Fruit fly (Drosophila melanogaster): Measurements from ENCODE around the gene step.

step gene

DNA sequence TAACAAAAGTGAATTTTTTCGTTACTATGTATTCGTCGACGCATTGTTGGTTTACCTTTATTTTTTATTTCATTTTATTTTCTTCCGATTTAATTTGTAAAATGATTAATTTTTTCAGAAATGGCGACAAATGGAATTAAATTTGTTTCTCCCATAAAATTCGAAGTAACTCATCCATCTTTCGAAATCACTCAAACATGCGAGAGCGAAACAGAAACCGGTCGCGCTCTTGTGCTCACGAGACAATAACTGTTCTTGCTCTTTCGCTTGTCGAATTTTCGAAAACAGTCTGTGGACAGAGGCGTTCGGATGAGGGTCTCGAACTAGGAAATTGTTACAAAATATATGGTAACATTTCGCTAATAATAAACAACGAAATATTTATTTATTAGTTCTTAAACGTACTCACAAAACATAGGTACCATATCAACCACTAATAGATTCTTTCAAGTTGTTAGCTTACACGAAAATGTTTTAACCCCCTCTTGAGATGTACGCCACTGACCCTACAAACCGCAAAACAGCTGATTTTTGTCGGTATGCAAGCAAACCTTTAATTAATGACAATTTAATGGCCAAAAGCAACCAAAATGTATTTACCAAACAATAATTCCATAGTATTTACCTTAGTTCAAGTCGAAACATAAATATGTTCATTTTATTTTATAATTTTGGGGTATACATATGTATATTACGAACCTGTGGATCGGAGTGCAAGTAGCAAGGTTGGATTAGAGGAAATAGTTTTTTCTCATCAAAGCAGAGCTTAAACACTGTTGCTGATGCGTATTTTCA, 37.5 kb upstream of the step start:
- peak; percentile 91 for TF ChIP-seq CG11617 (GFP tag; optimal IDR thresholded peaks at IDR 0.05)
- no peak for TF ChIP-seq cnc (optimal IDR thresholded peaks at IDR 0.05)
- peak; percentile 93 for TF ChIP-seq CG7101 (tag; optimal IDR thresholded peaks at IDR 0.05)
- TF ChIP-seq CG14711 (tag; optimal IDR thresholded peaks at IDR 0.05): peak; percentile 89
- peak; percentile 32 for TF ChIP-seq cic (GFP tag; optimal IDR thresholded peaks at IDR 0.05)
- TF ChIP-seq CG12768 (GFP tag; optimal IDR thresholded peaks at IDR 0.05): peak; percentile 91
- TF ChIP-seq Hr96 (GFP tag; optimal IDR thresholded peaks at IDR 0.05): peak; percentile 94
- TF ChIP-seq toe (GFP tag; optimal IDR thresholded peaks at IDR 0.05): peak; percentile 96
- TF ChIP-seq ovo (GFP tag; optimal IDR thresholded peaks at IDR 0.05): peak; percentile 92
- peak; percentile 62 for TF ChIP-seq Crg-1 (GFP tag; optimal IDR thresholded peaks at IDR 0.05)
- peak; percentile 86 for TF ChIP-seq pad (GFP tag; optimal IDR thresholded peaks at IDR 0.05)
- TF ChIP-seq CG5204 (GFP tag; optimal IDR thresholded peaks at IDR 0.05): peak; percentile 93
- peak; percentile 74 for TF ChIP-seq Mnt (GFP tag; optimal IDR thresholded peaks at IDR 0.05)
- peak; percentile 98 for TF ChIP-seq bab1 (GFP tag; optimal IDR thresholded peaks at IDR 0.05)
- peak; percentile 75 for TF ChIP-seq tj (GFP tag; optimal IDR thresholded peaks at IDR 0.05)
- TF ChIP-seq kay (GFP tag; ENCODE audit: borderline replicate concordance): peak; percentile 95
- peak; percentile 92 for TF ChIP-seq CG1620 (GFP tag; optimal IDR thresholded peaks at IDR 0.05)
- peak; percentile 91 for TF ChIP-seq CG33017 (tag; optimal IDR thresholded peaks at IDR 0.05)
- TF ChIP-seq Clk (GFP tag; optimal IDR thresholded peaks at IDR 0.05): peak; percentile 83
- peak; percentile 97 for TF ChIP-seq CG7045 (GFP tag; optimal IDR thresholded peaks at IDR 0.05)

dm6 chr2L:21792831-21793230, 35.6 kb upstream of the step start:
- TF ChIP-seq bab1 (GFP tag; optimal IDR thresholded peaks at IDR 0.05) (no peak), tj (GFP tag; optimal IDR thresholded peaks at IDR 0.05) (no peak), CG11617 (GFP tag; optimal IDR thresholded peaks at IDR 0.05) (no peak), cnc (optimal IDR thresholded peaks at IDR 0.05) (no peak), cic (GFP tag; optimal IDR thresholded peaks at IDR 0.05) (no peak), CG7101 (tag; optimal IDR thresholded peaks at IDR 0.05) (no peak), Clk (GFP tag; optimal IDR thresholded peaks at IDR 0.05) (no peak), kay (GFP tag; ENCODE audit: borderline replicate concordance) (no peak), pad (GFP tag; optimal IDR thresholded peaks at IDR 0.05) (no peak), Hr96 (GFP tag; optimal IDR thresholded peaks at IDR 0.05) (no peak), Crg-1 (GFP tag; optimal IDR thresholded peaks at IDR 0.05) (no peak), CG14711 (tag; optimal IDR thresholded peaks at IDR 0.05) (no peak), toe (GFP tag; optimal IDR thresholded peaks at IDR 0.05) (no peak), CG5204 (GFP tag; optimal IDR thresholded peaks at IDR 0.05) (no peak), CG33017 (tag; optimal IDR thresholded peaks at IDR 0.05) (no peak), ovo (GFP tag; optimal IDR thresholded peaks at IDR 0.05) (no peak), CG7045 (GFP tag; optimal IDR thresholded peaks at IDR 0.05) (no peak)

DNA sequence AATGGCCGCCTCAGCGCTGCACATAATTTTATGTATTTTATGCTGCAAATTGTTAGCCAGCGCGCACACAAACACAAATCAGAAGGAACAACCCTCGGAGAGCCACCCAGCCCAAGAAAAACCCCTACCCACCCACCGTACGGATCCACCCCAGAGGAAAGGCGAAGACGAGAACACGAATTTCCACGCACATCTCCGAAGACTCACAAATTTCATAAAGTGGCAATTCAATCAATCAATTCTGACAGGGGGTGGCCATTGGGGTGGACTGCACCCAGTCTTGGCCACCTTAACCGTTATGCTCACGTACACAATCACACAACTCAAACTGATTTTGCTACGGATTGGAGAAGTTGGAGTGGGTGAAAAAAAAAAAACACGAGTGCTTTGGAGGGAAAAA, 34.7 kb upstream of the step start:
- TF ChIP-seq CG12768 (GFP tag; optimal IDR thresholded peaks at IDR 0.05): no peak

DNA sequence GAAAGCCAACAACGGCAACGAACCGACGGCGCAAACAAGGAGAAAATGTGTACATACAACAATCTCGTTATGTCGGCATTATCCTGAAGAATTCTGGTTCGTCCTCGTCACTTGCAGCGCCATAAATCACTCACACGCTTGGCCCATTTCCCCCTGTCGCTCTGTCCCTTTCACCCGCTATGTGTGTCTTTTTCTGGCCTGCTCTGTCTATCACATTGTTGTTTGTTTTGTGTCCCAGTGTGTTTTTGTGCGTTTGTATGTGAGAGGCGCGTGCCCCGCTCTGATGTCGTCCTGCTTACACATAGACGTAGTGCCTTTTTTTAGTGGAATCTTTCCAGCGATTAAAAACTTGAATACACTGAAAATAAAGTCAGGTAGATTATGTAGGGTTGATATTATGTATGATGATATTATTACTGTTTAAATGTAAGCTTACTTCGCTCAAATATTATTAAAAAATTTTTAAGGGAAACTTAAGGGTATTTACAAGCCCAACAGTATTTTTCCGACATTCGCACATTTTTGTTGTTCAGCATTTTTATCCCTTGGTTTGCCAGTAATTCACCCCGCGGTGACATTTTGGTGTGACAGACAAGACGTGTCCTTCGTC, 32.3 kb upstream of the step start:
- TF ChIP-seq Crg-1 (GFP tag; optimal IDR thresholded peaks at IDR 0.05) (no peak), CG12768 (GFP tag; optimal IDR thresholded peaks at IDR 0.05) (no peak), bab1 (GFP tag; optimal IDR thresholded peaks at IDR 0.05) (no peak), kay (GFP tag; ENCODE audit: borderline replicate concordance) (no peak), cnc (optimal IDR thresholded peaks at IDR 0.05) (no peak), Mnt (GFP tag; optimal IDR thresholded peaks at IDR 0.05) (no peak), CG1620 (GFP tag; optimal IDR thresholded peaks at IDR 0.05) (no peak), CG7045 (GFP tag; optimal IDR thresholded peaks at IDR 0.05) (no peak), CG33017 (tag; optimal IDR thresholded peaks at IDR 0.05) (no peak), cic (GFP tag; optimal IDR thresholded peaks at IDR 0.05) (no peak), CG11617 (GFP tag; optimal IDR thresholded peaks at IDR 0.05) (no peak), pad (GFP tag; optimal IDR thresholded peaks at IDR 0.05) (no peak)

DNA sequence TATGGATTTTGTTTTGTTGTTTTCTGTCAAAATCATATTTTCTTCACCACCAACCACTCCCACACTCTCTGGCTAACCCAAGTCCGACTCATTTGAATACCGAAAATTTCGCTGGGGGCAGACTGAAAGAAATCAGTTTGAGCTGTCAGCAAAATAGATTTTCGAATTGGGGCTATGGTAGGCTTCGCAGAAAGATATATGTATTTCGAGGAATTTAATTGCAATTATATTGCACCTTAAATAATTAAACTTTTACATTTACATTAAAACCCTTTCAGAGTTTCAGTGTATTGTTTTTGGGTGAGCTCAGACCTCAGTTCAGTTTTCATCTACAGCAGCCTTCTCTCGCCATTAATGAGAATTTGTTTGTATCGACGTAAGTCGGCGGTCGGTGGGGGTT, 29.7 kb upstream of the step start:
- TF ChIP-seq toe (GFP tag; optimal IDR thresholded peaks at IDR 0.05) (no peak), Mnt (GFP tag; optimal IDR thresholded peaks at IDR 0.05) (no peak), pad (GFP tag; optimal IDR thresholded peaks at IDR 0.05) (no peak), CG7045 (GFP tag; optimal IDR thresholded peaks at IDR 0.05) (no peak), cic (GFP tag; optimal IDR thresholded peaks at IDR 0.05) (no peak), CG5204 (GFP tag; optimal IDR thresholded peaks at IDR 0.05) (no peak), cnc (optimal IDR thresholded peaks at IDR 0.05) (no peak), kay (GFP tag; ENCODE audit: borderline replicate concordance) (no peak), CG33017 (tag; optimal IDR thresholded peaks at IDR 0.05) (no peak), bab1 (GFP tag; optimal IDR thresholded peaks at IDR 0.05) (no peak), Hr96 (GFP tag; optimal IDR thresholded peaks at IDR 0.05) (no peak), CG7101 (tag; optimal IDR thresholded peaks at IDR 0.05) (no peak), ovo (GFP tag; optimal IDR thresholded peaks at IDR 0.05) (no peak), Crg-1 (GFP tag; optimal IDR thresholded peaks at IDR 0.05) (no peak), CG1620 (GFP tag; optimal IDR thresholded peaks at IDR 0.05) (no peak), Clk (GFP tag; optimal IDR thresholded peaks at IDR 0.05) (no peak), CG14711 (tag; optimal IDR thresholded peaks at IDR 0.05) (no peak), CG12768 (GFP tag; optimal IDR thresholded peaks at IDR 0.05) (no peak), tj (GFP tag; optimal IDR thresholded peaks at IDR 0.05) (no peak), CG11617 (GFP tag; optimal IDR thresholded peaks at IDR 0.05) (no peak)

Data from whole organism, adult.